Worm (Caenorhabditis elegans) whole organism, L1 larva: ENCODE measurements around the gene R05F9.11.

Experiments used
- C34B4.2 ChIP-seq: sonication (generic microtip); optimal IDR thresholded peaks from 2 replicates; lab custom pipeline; 2017; ENCODE audit warnings: mild to moderate bottlenecking, missing genetic modification characterization, missing compliant biosample characterization
- ces-1 ChIP-seq: fragments of 150-350 bp; optimal IDR thresholded peaks from 2 replicates; lab custom pipeline; 2014; ENCODE audit warnings: missing biosample characterization, missing genetic modification reagents, missing genetic modification characterization
- dpl-1 ChIP-seq, 3 experiments: fragments of 150-350 bp in 2 of 3; sonication (generic microtip) in 1 of 3; optimal IDR thresholded peaks; 2 replicates each; lab custom pipeline; 2014 to 2017; ENCODE audit warnings: missing biosample characterization in 3 of 3, missing genetic modification characterization in 3 of 3, missing genetic modification reagents in 3 of 3
- efl-1 ChIP-seq, 4 experiments: fragments of 150-350 bp; optimal IDR thresholded peaks in 3 of 4; peaks in 1 of 4; 1 replicate in 1 of 4; 2 replicates in 3 of 4; lab custom pipeline; 2014; ENCODE audit warnings: missing biosample characterization in 2 of 4, missing genetic modification characterization in 2 of 4, missing genetic modification reagents in 2 of 4
- elt-3 ChIP-seq, 6 experiments: fragments of 150-350 bp in 1 of 6; sonication (generic microtip); optimal IDR thresholded peaks; 2 replicates each; lab custom pipeline; 2017 to 2018; ENCODE audit warnings: missing biosample characterization in 6 of 6, missing genetic modification characterization in 6 of 6, inconsistent platforms in 1 of 6
- hlh-4 ChIP-seq: sonication (generic microtip); optimal IDR thresholded peaks from 2 replicates; lab custom pipeline; 2016; ENCODE audit warnings: mild to moderate bottlenecking, missing genetic modification characterization, missing compliant biosample characterization
- irx-1 ChIP-seq: sonication (generic microtip); optimal IDR thresholded peaks from 2 replicates; lab custom pipeline; 2016; ENCODE audit warnings: missing genetic modification characterization, missing compliant biosample characterization
- jun-1 ChIP-seq: fragments of 150-350 bp; optimal IDR thresholded peaks from 2 replicates; lab custom pipeline; 2014; ENCODE audit warnings: missing biosample characterization, missing genetic modification reagents, missing genetic modification characterization
- lin-39 ChIP-seq: fragments of 150-350 bp; optimal IDR thresholded peaks from 2 replicates; lab custom pipeline; 2014; ENCODE audit warnings: missing biosample characterization, missing genetic modification reagents, missing genetic modification characterization
- nhr-11 ChIP-seq: fragments of 150-350 bp; optimal IDR thresholded peaks from 2 replicates; lab custom pipeline; 2014; ENCODE audit warnings: missing biosample characterization, missing genetic modification characterization
- nhr-28 ChIP-seq: fragments of 150-350 bp; optimal IDR thresholded peaks from 2 replicates; lab custom pipeline; 2014; ENCODE audit warnings: missing biosample characterization, missing genetic modification characterization
- nhr-76 ChIP-seq: sonication (generic microtip); optimal IDR thresholded peaks from 2 replicates; lab custom pipeline; 2017; ENCODE audit warnings: missing biosample characterization, missing genetic modification characterization
- sptf-1 ChIP-seq: fragments of 150-350 bp; optimal IDR thresholded peaks from 2 replicates; lab custom pipeline; 2014; ENCODE audit warnings: missing biosample characterization, missing genetic modification characterization
- tbx-2 ChIP-seq: sonication (generic microtip); optimal IDR thresholded peaks from 2 replicates; lab custom pipeline; 2016; ENCODE audit warnings: missing genetic modification characterization, missing compliant biosample characterization

DNA sequence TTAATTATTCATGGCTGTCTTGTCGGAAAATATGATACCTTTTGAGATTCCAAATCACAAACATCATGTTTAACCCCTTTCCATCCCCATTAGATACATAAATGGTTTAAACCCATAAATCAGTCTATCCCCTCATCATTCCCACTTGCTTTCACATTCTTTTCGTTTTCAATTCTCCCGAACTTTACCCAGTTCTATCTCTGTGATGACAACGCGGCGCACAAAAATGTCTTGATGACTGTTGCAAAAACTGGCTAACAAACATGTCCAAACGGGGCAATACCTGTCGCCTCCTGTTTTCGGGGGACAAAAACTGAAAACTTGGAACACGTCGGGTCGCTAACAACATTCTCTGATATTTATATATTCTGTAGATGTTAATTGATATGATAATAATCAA, 48.0 kb downstream of the R05F9.11 start:
- no peak for TF ChIP-seq sptf-1 (tag; lab: Kevin White, UChicago)
- TF ChIP-seq nhr-76 = no peak
- TF ChIP-seq hlh-4 (tag; lab: Kevin White, UChicago) = no peak
- TF ChIP-seq ces-1 (GFP tag; lab: Kevin White, UChicago) = no peak
- TF ChIP-seq tbx-2 (tag; lab: Kevin White, UChicago) = no peak
- TF ChIP-seq efl-1 (optimal IDR thresholded peaks at IDR 0.05; lab: Kevin White, UChicago) = no peak
- no peak for TF ChIP-seq efl-1 (GFP tag; optimal IDR thresholded peaks at IDR 0.05 in 1 of 2; lab: Kevin White, UChicago)
- TF ChIP-seq elt-3 (tag; optimal IDR thresholded peaks at IDR 0.05; lab: Kevin White, UChicago) = no peak
- peak; percentile 40 for TF ChIP-seq jun-1 (tag; lab: Kevin White, UChicago)
- no peak for TF ChIP-seq irx-1 (tag; lab: Kevin White, UChicago)
- no peak for TF ChIP-seq dpl-1 (GFP tag; optimal IDR thresholded peaks at IDR 0.05; lab: Kevin White, UChicago)
- no peak for TF ChIP-seq nhr-28
- no peak for TF ChIP-seq nhr-11
- TF ChIP-seq lin-39 (tag; lab: Kevin White, UChicago) = no peak
- TF ChIP-seq C34B4.2 (tag; lab: Kevin White, UChicago) = no peak
